Worm (Caenorhabditis elegans) whole organism, L1 larva: ENCODE results near the gene ttc-7.

Source experiments
- C04F5.9 ChIP-seq: sonication (generic microtip); optimal IDR thresholded peaks from 2 replicates; lab custom pipeline; 2016; ENCODE audit warnings: missing genetic modification characterization, missing compliant biosample characterization
- F16B12.6 ChIP-seq: fragments of 150-350 bp; optimal IDR thresholded peaks from 2 replicates; lab custom pipeline; 2014; ENCODE audit warnings: missing biosample characterization, missing genetic modification characterization
- Y116A8C.19 ChIP-seq: sonication (generic microtip); optimal IDR thresholded peaks from 2 replicates; lab custom pipeline; 2016; ENCODE audit warnings: missing compliant biosample characterization, missing genetic modification characterization, borderline replicate concordance
- aha-1 ChIP-seq: fragments of 150-350 bp; optimal IDR thresholded peaks from 2 replicates; lab custom pipeline; 2014; ENCODE audit warnings: missing biosample characterization, missing genetic modification characterization
- blmp-1 ChIP-seq: fragments of 150-350 bp; optimal IDR thresholded peaks from 2 replicates; lab custom pipeline; 2014; ENCODE audit warnings: missing biosample characterization, missing genetic modification characterization
- ceh-63 ChIP-seq: fragments of 200-800 bp; sonication (Bioruptor generic); optimal IDR thresholded peaks from 2 replicates; lab custom pipeline; 2018; ENCODE audit warnings: mild to moderate bottlenecking, missing genetic modification characterization, missing compliant biosample characterization
- ceh-8 ChIP-seq: fragments of 200-800 bp; sonication (Bioruptor generic); optimal IDR thresholded peaks from 2 replicates; lab custom pipeline; 2018; ENCODE audit warnings: mild to moderate bottlenecking, missing genetic modification characterization, moderate library complexity, missing compliant biosample characterization
- ceh-88 ChIP-seq: fragments of 200-800 bp; sonication (Bioruptor generic); IDR thresholded peaks from 2 replicates; pipeline ENCODE4 v1.3.6; 2022; ENCODE audit warnings: missing genetic modification characterization, missing compliant biosample characterization
- ces-1 ChIP-seq: fragments of 150-350 bp; optimal IDR thresholded peaks from 2 replicates; lab custom pipeline; 2014; ENCODE audit warnings: missing biosample characterization, missing genetic modification reagents, missing genetic modification characterization
- dpl-1 ChIP-seq, 3 experiments: fragments of 150-350 bp in 2 of 3; sonication (generic microtip) in 1 of 3; optimal IDR thresholded peaks; 2 replicates each; lab custom pipeline; 2014 to 2017; ENCODE audit warnings: missing biosample characterization in 3 of 3, missing genetic modification characterization in 3 of 3, missing genetic modification reagents in 3 of 3
- egl-13 ChIP-seq: sonication (generic microtip); optimal IDR thresholded peaks from 2 replicates; lab custom pipeline; 2016; ENCODE audit warnings: missing genotype, missing genetic modification reagents, missing genetic modification characterization, missing compliant biosample characterization
- fkh-4 ChIP-seq: sonication (generic microtip); optimal IDR thresholded peaks from 2 replicates; lab custom pipeline; 2016; ENCODE audit warnings: missing compliant biosample characterization, missing genetic modification characterization, borderline replicate concordance
- fkh-8 ChIP-seq: sonication (generic microtip); optimal IDR thresholded peaks from 2 replicates; lab custom pipeline; 2016; ENCODE audit warnings: mild to moderate bottlenecking, missing genetic modification characterization, missing compliant biosample characterization
- fos-1 ChIP-seq: fragments of 150-350 bp; optimal IDR thresholded peaks from 2 replicates; lab custom pipeline; 2014; ENCODE audit warnings: missing biosample characterization, missing genetic modification characterization
- grh-1 ChIP-seq: fragments of 200-800 bp; sonication (Bioruptor generic); IDR thresholded peaks from 2 replicates; pipeline ENCODE4 v1.3.6; 2022; ENCODE audit warnings: missing genetic modification reagents, missing genetic modification characterization, missing compliant biosample characterization
- hpl-2 ChIP-seq: fragments of 150-350 bp; optimal IDR thresholded peaks from 2 replicates; lab custom pipeline; 2014; ENCODE audit warnings: missing biosample characterization, missing genetic modification reagents, missing genetic modification characterization
- isw-1 ChIP-seq: fragments of 200-800 bp; sonication (Bioruptor generic); IDR thresholded peaks from 2 replicates; pipeline ENCODE4 v1.3.6; 2022; ENCODE audit warnings: missing genetic modification characterization, missing compliant biosample characterization
- jun-1 ChIP-seq: fragments of 150-350 bp; optimal IDR thresholded peaks from 2 replicates; lab custom pipeline; 2014; ENCODE audit warnings: missing biosample characterization, missing genetic modification reagents, missing genetic modification characterization
- lin-13 ChIP-seq: fragments of 150-350 bp; optimal IDR thresholded peaks from 2 replicates; lab custom pipeline; 2014; ENCODE audit warnings: missing biosample characterization, missing genetic modification reagents, missing genetic modification characterization
- lin-14 ChIP-seq: fragments of 200-800 bp; sonication (Bioruptor generic); optimal IDR thresholded peaks from 2 replicates; lab custom pipeline; 2018; ENCODE audit warnings: mild to moderate bottlenecking, missing genetic modification characterization, moderate library complexity, missing compliant biosample characterization
- lin-35 ChIP-seq, 2 experiments: fragments of 150-350 bp; optimal IDR thresholded peaks; 2 replicates each; lab custom pipeline; 2014; ENCODE audit warnings: missing biosample characterization in 2 of 2, missing genetic modification characterization in 2 of 2, missing genetic modification reagents in 2 of 2
- mab-9 ChIP-seq: fragments of 200-800 bp; sonication (Bioruptor generic); IDR thresholded peaks from 2 replicates; pipeline ENCODE4 v1.3.6; 2022; ENCODE audit warnings: missing genetic modification reagents, missing genetic modification characterization, missing compliant biosample characterization
- mef-2 ChIP-seq: fragments of 150-350 bp; optimal IDR thresholded peaks from 2 replicates; lab custom pipeline; 2014; ENCODE audit warnings: missing biosample characterization, missing genetic modification characterization
- nhr-19 ChIP-seq: fragments of 200-800 bp; sonication (Bioruptor generic); conservative IDR thresholded peaks from 2 replicates; pipeline ENCODE4 v1.3.6; 2022; ENCODE audit warnings: missing genetic modification characterization, missing compliant biosample characterization
- nhr-47 ChIP-seq: sonication (generic microtip); optimal IDR thresholded peaks from 2 replicates; lab custom pipeline; 2016; ENCODE audit warnings: mild to moderate bottlenecking, missing genetic modification characterization, moderate library complexity, missing compliant biosample characterization
- nhr-71 ChIP-seq: sonication (generic microtip); optimal IDR thresholded peaks from 2 replicates; lab custom pipeline; 2016; ENCODE audit warnings: mild to moderate bottlenecking, missing genetic modification characterization, moderate library complexity, missing compliant biosample characterization
- nhr-76 ChIP-seq: sonication (generic microtip); optimal IDR thresholded peaks from 2 replicates; lab custom pipeline; 2017; ENCODE audit warnings: missing biosample characterization, missing genetic modification characterization
- nhr-77 ChIP-seq: fragments of 150-350 bp; optimal IDR thresholded peaks from 2 replicates; lab custom pipeline; 2014; ENCODE audit warnings: missing biosample characterization, missing genetic modification characterization
- nhr-84 ChIP-seq: sonication (generic microtip); optimal IDR thresholded peaks from 2 replicates; lab custom pipeline; 2017; ENCODE audit warnings: missing biosample characterization, missing genetic modification characterization
- nhr-90 ChIP-seq: sonication (generic microtip); optimal IDR thresholded peaks from 2 replicates; lab custom pipeline; 2016; ENCODE audit warnings: mild to moderate bottlenecking, missing genetic modification characterization, missing compliant biosample characterization; ENCODE audit not compliant: poor library complexity
- pax-3 ChIP-seq: fragments of 200-800 bp; sonication (Bioruptor generic); optimal IDR thresholded peaks from 2 replicates; lab custom pipeline; 2018; ENCODE audit warnings: mild to moderate bottlenecking, missing genetic modification characterization, moderate library complexity, missing compliant biosample characterization
- pqm-1 ChIP-seq: sonication (generic microtip); optimal IDR thresholded peaks from 3 replicates; lab custom pipeline; 2017; ENCODE audit warnings: missing biosample characterization, missing genetic modification characterization
- rnt-1 ChIP-seq: sonication (generic microtip); optimal IDR thresholded peaks from 2 replicates; lab custom pipeline; 2016; ENCODE audit warnings: mild to moderate bottlenecking, missing genetic modification characterization, moderate library complexity, missing compliant biosample characterization
- snu-23 ChIP-seq: sonication (generic microtip); optimal IDR thresholded peaks from 2 replicates; lab custom pipeline; 2016; ENCODE audit warnings: missing genetic modification characterization, missing compliant biosample characterization
- sox-4 ChIP-seq: sonication (generic microtip); optimal IDR thresholded peaks from 2 replicates; lab custom pipeline; 2016; ENCODE audit warnings: missing genetic modification characterization, missing compliant biosample characterization
- swsn-7 ChIP-seq: sonication (generic microtip); optimal IDR thresholded peaks from 2 replicates; lab custom pipeline; 2016; ENCODE audit warnings: missing genetic modification characterization, missing compliant biosample characterization
- tbx-2 ChIP-seq: sonication (generic microtip); optimal IDR thresholded peaks from 2 replicates; lab custom pipeline; 2016; ENCODE audit warnings: missing genetic modification characterization, missing compliant biosample characterization
- unc-130 ChIP-seq: fragments of 150-350 bp; optimal IDR thresholded peaks from 2 replicates; lab custom pipeline; 2017; ENCODE audit warnings: missing biosample characterization, missing genetic modification characterization, inconsistent platforms
- unc-30 ChIP-seq: sonication (generic microtip); optimal IDR thresholded peaks from 2 replicates; lab custom pipeline; 2017; ENCODE audit warnings: missing biosample characterization, missing genetic modification characterization
- unc-86 ChIP-seq: sonication (generic microtip); optimal IDR thresholded peaks from 2 replicates; lab custom pipeline; 2016; ENCODE audit warnings: missing genetic modification characterization, missing compliant biosample characterization
- zag-1 ChIP-seq: fragments of 150-350 bp; optimal IDR thresholded peaks from 2 replicates; lab custom pipeline; 2014; ENCODE audit warnings: missing biosample characterization, missing genetic modification characterization
- zip-4 ChIP-seq: fragments of 200-800 bp; sonication (Bioruptor generic); optimal IDR thresholded peaks from 2 replicates; lab custom pipeline; 2018; ENCODE audit warnings: mild to moderate bottlenecking, missing genetic modification characterization, moderate library complexity, missing compliant biosample characterization
- ztf-11 ChIP-seq, 2 experiments: sonication (generic microtip); optimal IDR thresholded peaks; 2 replicates each; lab custom pipeline; 2016 to 2017; ENCODE audit warnings: missing genetic modification characterization in 2 of 2, missing biosample characterization in 1 of 2, missing compliant biosample characterization in 1 of 2
- ztf-4 ChIP-seq: fragments of 150-350 bp; optimal IDR thresholded peaks from 2 replicates; lab custom pipeline; 2014; ENCODE audit warnings: missing biosample characterization, missing genetic modification characterization

The ttc-7 gene

ce11 chrIII:1880221-1880620 is 20.0 kb downstream of the ttc-7 start:
- TF ChIP-seq hpl-2 (GFP tag; lab: Kevin White, UChicago): no peak
- no peak for TF ChIP-seq mef-2 (tag; lab: Kevin White, UChicago)
- TF ChIP-seq nhr-47 (tag; lab: Kevin White, UChicago): no peak

- TF ChIP-seq pax-3 (tag; lab: Kevin White, UChicago) (no peak), dpl-1 (GFP tag; optimal IDR thresholded peaks at IDR 0.05; lab: Kevin White, UChicago) (no peak), nhr-19 (GFP tag; lab: Robert Waterston, UW) (no peak), lin-35 (GFP tag; optimal IDR thresholded peaks at IDR 0.05; lab: Kevin White, UChicago) (no peak), nhr-84 (tag; lab: Kevin White, UChicago) (no peak), nhr-71 (tag; lab: Kevin White, UChicago) (no peak), ceh-8 (no peak), sox-4 (tag; lab: Kevin White, UChicago) (no peak), ces-1 (GFP tag; lab: Kevin White, UChicago) (no peak), tbx-2 (tag; lab: Kevin White, UChicago) (no peak), isw-1 (no peak), zip-4 (no peak), fos-1 (tag; lab: Kevin White, UChicago) (no peak), rnt-1 (tag; lab: Kevin White, UChicago) (no peak), hpl-2 (GFP tag; lab: Kevin White, UChicago) (no peak), ceh-63 (GFP tag; lab: Kevin White, UChicago) (no peak)
Measured at ce11 chrIII:1882678-1883077, 22.4 kb downstream of the ttc-7 start.

ce11 chrIII:1886914-1887313 is 26.7 kb downstream of the ttc-7 start:
- TF ChIP-seq lin-13 (no peak), pqm-1 (tag; lab: Kevin White, UChicago) (no peak), nhr-77 (tag; lab: Kevin White, UChicago) (no peak), ztf-4 (tag; lab: Kevin White, UChicago) (no peak), aha-1 (tag; lab: Kevin White, UChicago) (no peak), mab-9 (no peak), hpl-2 (GFP tag; lab: Kevin White, UChicago) (no peak), snu-23 (GFP tag; lab: Kevin White, UChicago) (no peak), nhr-19 (GFP tag; lab: Robert Waterston, UW) (no peak), nhr-90 (tag; lab: Kevin White, UChicago) (no peak), fkh-4 (no peak), ceh-88 (GFP tag; lab: Robert Waterston, UW) (no peak), lin-14 (GFP tag; lab: Kevin White, UChicago) (no peak), unc-86 (tag; lab: Kevin White, UChicago) (no peak), unc-30 (tag; lab: Kevin White, UChicago) (no peak)

- TF ChIP-seq jun-1 (tag; lab: Kevin White, UChicago) (no peak), zag-1 (no peak), F16B12.6 (no peak), swsn-7 (no peak), nhr-47 (tag; lab: Kevin White, UChicago) (no peak), blmp-1 (tag; lab: Kevin White, UChicago) (no peak), ceh-8 (no peak), egl-13 (tag; lab: Kevin White, UChicago) (no peak), pax-3 (tag; lab: Kevin White, UChicago) (no peak), Y116A8C.19 (tag; lab: Kevin White, UChicago) (no peak), fkh-8 (no peak), unc-130 (tag; lab: Kevin White, UChicago) (no peak), nhr-76 (no peak), C04F5.9 (tag; lab: Kevin White, UChicago) (no peak), rnt-1 (tag; lab: Kevin White, UChicago) (no peak), ztf-11 (tag; optimal IDR thresholded peaks at IDR 0.05; lab: Kevin White, UChicago) (no peak), nhr-19 (GFP tag; lab: Robert Waterston, UW) (no peak), grh-1 (no peak)
Measured at ce11 chrIII:1887354-1887753, 27.1 kb downstream of the ttc-7 start, which contains the start of gene B0524.3. TSS of gene B0524.3 (plus strand) at chrIII:1887654.
